Fruit fly (Drosophila melanogaster): ENCODE measurements around the gene Obp22a.

DNA sequence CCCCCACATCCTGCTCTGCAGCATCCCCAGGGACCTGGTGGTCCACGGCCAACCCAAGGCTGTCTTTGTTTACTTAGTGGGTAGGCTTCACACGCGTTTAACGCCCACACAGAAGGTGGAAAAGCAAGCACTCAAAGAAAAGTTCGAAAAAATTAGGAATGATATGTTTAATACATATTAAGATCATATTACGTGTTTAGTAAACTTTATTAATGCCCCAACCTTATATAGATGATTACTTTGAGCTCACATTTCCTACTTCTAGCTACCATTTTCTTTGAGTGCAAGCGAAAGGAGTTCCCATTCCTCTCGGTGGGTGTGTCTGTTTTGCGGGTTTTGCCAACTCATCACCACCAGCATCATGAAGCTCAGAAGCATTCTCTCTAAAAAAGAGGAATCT lies 32.5 kb downstream of the Obp22a start:
- TF ChIP-seq CG14655 (GFP tag; optimal IDR thresholded peaks at IDR 0.05) (no peak), CG13204 (GFP tag; optimal IDR thresholded peaks at IDR 0.05) (no peak), CG8301 (tag; optimal IDR thresholded peaks at IDR 0.05) (no peak), CG4496 (GFP tag; IDR thresholded peaks at IDR 0.05) (no peak), CG17806 (tag; optimal IDR thresholded peaks at IDR 0.05) (no peak), CG32121 (GFP tag; IDR thresholded peaks at IDR 0.05) (no peak), Ets98B (GFP tag; IDR thresholded peaks at IDR 0.05) (no peak), CG15710 (tag; optimal IDR thresholded peaks at IDR 0.05) (peak; percentile 9)

Data from whole organism, pupa.